Worm (Caenorhabditis elegans) whole organism, young adult: Measurements from ENCODE around the gene trxr-2.

Source experiments
- B0019.2 ChIP-seq: fragments of 200-800 bp; sonication (Bioruptor generic); conservative IDR thresholded peaks from 2 replicates; pipeline ENCODE4 v1.3.6; 2022; ENCODE audit warnings: missing genetic modification reagents, missing genetic modification characterization, missing compliant biosample characterization
- D2030.7 ChIP-seq: fragments of 200-800 bp; sonication (Bioruptor generic); IDR thresholded peaks from 2 replicates; pipeline ENCODE4 v1.3.6; 2022; ENCODE audit warnings: missing genetic modification reagents, missing genetic modification characterization, missing compliant biosample characterization
- F23B12.7 ChIP-seq: sonication (generic microtip); optimal IDR thresholded peaks from 2 replicates; lab custom pipeline; 2017; ENCODE audit warnings: missing genetic modification characterization, mild to moderate bottlenecking, missing compliant biosample characterization, antibody characterized with exemption, moderate library complexity; ENCODE audit not compliant: insufficient read depth
- F49E8.2 ChIP-seq: sonication (generic microtip); optimal IDR thresholded peaks from 3 replicates; lab custom pipeline; 2017; ENCODE audit warnings: missing genetic modification characterization, mild to moderate bottlenecking, missing compliant biosample characterization, antibody characterized with exemption, moderate library complexity; ENCODE audit not compliant: insufficient read depth
- F55B11.4 ChIP-seq: sonication (generic microtip); optimal IDR thresholded peaks from 2 replicates; lab custom pipeline; 2016; ENCODE audit warnings: missing compliant biosample characterization, missing genetic modification characterization, borderline replicate concordance; ENCODE audit not compliant: insufficient read depth
- F57C9.4 ChIP-seq: sonication (generic microtip); optimal IDR thresholded peaks from 2 replicates; lab custom pipeline; 2017; ENCODE audit warnings: mild to moderate bottlenecking, missing genetic modification characterization, missing compliant biosample characterization
- K11D2.4 ChIP-seq: fragments of 200-800 bp; sonication (Bioruptor generic); IDR thresholded peaks from 2 replicates; pipeline ENCODE4 v1.3.6; 2022; ENCODE audit warnings: missing genetic modification reagents, missing genetic modification characterization, missing compliant biosample characterization
- Y95B8A.8 ChIP-seq: fragments of 200-800 bp; sonication (Bioruptor generic); IDR thresholded peaks from 2 replicates; pipeline ENCODE4 v1.3.6; 2022; ENCODE audit warnings: missing genetic modification reagents, missing genetic modification characterization, missing compliant biosample characterization
- ZK185.1 ChIP-seq: sonication (generic microtip); optimal IDR thresholded peaks from 2 replicates; lab custom pipeline; 2016; ENCODE audit warnings: mild to moderate bottlenecking, missing genetic modification characterization, missing compliant biosample characterization; ENCODE audit not compliant: poor library complexity, severe bottlenecking
- akir-1 ChIP-seq: fragments of 200-800 bp; sonication (Bioruptor generic); optimal IDR thresholded peaks from 2 replicates; lab custom pipeline; 2018; ENCODE audit warnings: mild to moderate bottlenecking, missing genetic modification characterization, moderate library complexity, missing compliant biosample characterization
- aptf-3 ChIP-seq: fragments of 200-800 bp; sonication (Bioruptor generic); IDR thresholded peaks from 2 replicates; pipeline ENCODE4 v1.3.6; 2022; ENCODE audit warnings: missing genetic modification characterization, missing compliant biosample characterization
- ccch-3 ChIP-seq: fragments of 200-800 bp; sonication (Bioruptor generic); optimal IDR thresholded peaks from 2 replicates; lab custom pipeline; 2018; ENCODE audit warnings: mild to moderate bottlenecking, missing genetic modification characterization, missing compliant biosample characterization
- cebp-1 ChIP-seq, 2 experiments: fragments of 200-800 bp in 1 of 2; sonication (Bioruptor generic) in 1 of 2; sonication (generic microtip) in 1 of 2; IDR thresholded peaks in 1 of 2; optimal IDR thresholded peaks in 1 of 2; 2 replicates each; pipeline versions ENCODE4 v1.3.6 to Lab custom; 2017 to 2022; ENCODE audit warnings: missing compliant biosample characterization in 2 of 2, missing genetic modification characterization in 2 of 2, mild to moderate bottlenecking in 1 of 2, missing genetic modification reagents in 1 of 2, moderate library complexity in 1 of 2
- cebp-2 ChIP-seq: fragments of 200-800 bp; sonication (Bioruptor generic); IDR thresholded peaks from 2 replicates; pipeline ENCODE4 v1.3.6; 2022; ENCODE audit warnings: missing genetic modification characterization, missing compliant biosample characterization
- ceh-58 ChIP-seq: fragments of 200-800 bp; sonication (Bioruptor generic); IDR thresholded peaks from 2 replicates; pipeline ENCODE4 v1.3.6; 2022; ENCODE audit warnings: missing genetic modification characterization, missing compliant biosample characterization
- ceh-91 ChIP-seq: fragments of 200-800 bp; sonication (Bioruptor generic); IDR thresholded peaks from 2 replicates; pipeline ENCODE4 v1.3.6; 2022; ENCODE audit warnings: missing genetic modification reagents, missing genetic modification characterization, missing compliant biosample characterization
- dpl-1 ChIP-seq: fragments of 150-350 bp; optimal IDR thresholded peaks from 2 replicates; lab custom pipeline; 2014; ENCODE audit warnings: missing biosample characterization, missing genetic modification reagents, missing genetic modification characterization
- egrh-3 ChIP-seq: fragments of 200-800 bp; sonication (Bioruptor generic); IDR thresholded peaks from 2 replicates; pipeline ENCODE4 v1.3.6; 2022; ENCODE audit warnings: missing genetic modification reagents, missing genetic modification characterization, missing compliant biosample characterization
- ekl-4 ChIP-seq: fragments of 200-800 bp; sonication (Bioruptor generic); IDR thresholded peaks from 2 replicates; pipeline ENCODE4 v1.3.6; 2022; ENCODE audit warnings: missing genetic modification reagents, missing genetic modification characterization, missing compliant biosample characterization
- ets-4 ChIP-seq: fragments of 200-800 bp; sonication (Bioruptor generic); optimal IDR thresholded peaks from 2 replicates; lab custom pipeline; 2018; ENCODE audit warnings: mild to moderate bottlenecking, missing genetic modification characterization, missing compliant biosample characterization
- him-1 ChIP-seq: sonication (generic microtip); optimal IDR thresholded peaks from 2 replicates; lab custom pipeline; 2016; ENCODE audit warnings: missing genotype, missing genetic modification reagents, missing genetic modification characterization, missing compliant biosample characterization
- hmg-1.2 ChIP-seq: fragments of 200-800 bp; sonication (Bioruptor generic); IDR thresholded peaks from 2 replicates; pipeline ENCODE4 v1.3.6; 2022; ENCODE audit warnings: missing genetic modification reagents, missing genetic modification characterization, missing compliant biosample characterization
- hrde-1 ChIP-seq: sonication (generic microtip); optimal IDR thresholded peaks from 2 replicates; lab custom pipeline; 2016; ENCODE audit warnings: missing genetic modification characterization, mild to moderate bottlenecking, missing compliant biosample characterization, moderate library complexity, missing genotype, missing genetic modification reagents, borderline replicate concordance
- let-526 ChIP-seq: fragments of 200-800 bp; sonication (Bioruptor generic); IDR thresholded peaks from 2 replicates; pipeline ENCODE4 v1.3.6; 2022; ENCODE audit warnings: missing genetic modification reagents, missing genetic modification characterization, missing compliant biosample characterization
- lin-40 ChIP-seq: sonication (generic microtip); optimal IDR thresholded peaks from 2 replicates; lab custom pipeline; 2016; ENCODE audit warnings: missing genetic modification characterization, mild to moderate bottlenecking, missing compliant biosample characterization, missing genotype, missing genetic modification reagents
- madf-10 ChIP-seq: sonication (generic microtip); optimal IDR thresholded peaks from 2 replicates; lab custom pipeline; 2016; ENCODE audit warnings: mild to moderate bottlenecking, missing genetic modification characterization, missing compliant biosample characterization
- mxl-1 ChIP-seq: sonication (generic microtip); optimal IDR thresholded peaks from 2 replicates; lab custom pipeline; 2016; ENCODE audit warnings: missing genetic modification characterization, missing compliant biosample characterization
- nfya-1 ChIP-seq: sonication (generic microtip); optimal IDR thresholded peaks from 2 replicates; lab custom pipeline; 2017; ENCODE audit warnings: antibody characterized with exemption, missing compliant biosample characterization, missing genetic modification characterization, borderline replicate concordance; ENCODE audit not compliant: insufficient read depth
- nfya-2 ChIP-seq: fragments of 200-800 bp; sonication (Bioruptor generic); IDR thresholded peaks from 2 replicates; pipeline ENCODE4 v1.3.6; 2022; ENCODE audit warnings: missing genetic modification reagents, missing genetic modification characterization, missing compliant biosample characterization
- nhr-120 ChIP-seq: fragments of 200-800 bp; sonication (Bioruptor generic); IDR thresholded peaks from 2 replicates; pipeline ENCODE4 v1.3.6; 2022; ENCODE audit warnings: missing genetic modification characterization, missing compliant biosample characterization
- rcor-1 ChIP-seq: fragments of 200-800 bp; sonication (Bioruptor generic); IDR thresholded peaks from 2 replicates; pipeline ENCODE4 v1.3.6; 2022; ENCODE audit warnings: missing genetic modification reagents, missing genetic modification characterization, missing compliant biosample characterization
- rec-8 ChIP-seq, 2 experiments: sonication (generic microtip); optimal IDR thresholded peaks; 2 replicates each; lab custom pipeline; 2016; ENCODE audit warnings: mild to moderate bottlenecking in 2 of 2, missing genetic modification characterization in 2 of 2, missing genetic modification reagents in 2 of 2, missing genotype in 2 of 2, missing biosample characterization in 1 of 2, missing compliant biosample characterization in 1 of 2, moderate library complexity in 1 of 2
- sdz-38 ChIP-seq: sonication (generic microtip); optimal IDR thresholded peaks from 2 replicates; lab custom pipeline; 2016; ENCODE audit warnings: missing genotype, missing genetic modification characterization, missing compliant biosample characterization
- sea-2 ChIP-seq: fragments of 200-800 bp; sonication (Bioruptor generic); IDR thresholded peaks from 2 replicates; pipeline ENCODE4 v1.3.6; 2022; ENCODE audit warnings: missing genetic modification characterization, missing compliant biosample characterization
- snpc-1.1 ChIP-seq: sonication (generic microtip); optimal IDR thresholded peaks from 2 replicates; lab custom pipeline; 2017; ENCODE audit warnings: missing genetic modification characterization, mild to moderate bottlenecking, missing compliant biosample characterization, antibody characterized with exemption, moderate library complexity, missing genotype, missing genetic modification reagents; ENCODE audit not compliant: insufficient read depth
- snpc-1.3 ChIP-seq: sonication (generic microtip); optimal IDR thresholded peaks from 2 replicates; lab custom pipeline; 2017; ENCODE audit warnings: missing genetic modification characterization, mild to moderate bottlenecking, missing compliant biosample characterization, antibody characterized with exemption, moderate library complexity, missing genotype, missing genetic modification reagents; ENCODE audit not compliant: insufficient read depth
- tlf-1 ChIP-seq: fragments of 200-800 bp; sonication (Bioruptor generic); optimal IDR thresholded peaks from 2 replicates; lab custom pipeline; 2018; ENCODE audit warnings: mild to moderate bottlenecking, missing genetic modification characterization, missing compliant biosample characterization
- ztf-25 ChIP-seq: fragments of 200-800 bp; sonication (Bioruptor generic); IDR thresholded peaks from 2 replicates; pipeline ENCODE4 v1.3.6; 2022; ENCODE audit warnings: missing genetic modification reagents, missing genetic modification characterization, missing compliant biosample characterization
- ztf-6 ChIP-seq: fragments of 200-800 bp; sonication (Bioruptor generic); IDR thresholded peaks from 2 replicates; pipeline ENCODE4 v1.3.6; 2022; ENCODE audit warnings: missing genetic modification reagents, missing genetic modification characterization, missing compliant biosample characterization

Gene trxr-2

DNA sequence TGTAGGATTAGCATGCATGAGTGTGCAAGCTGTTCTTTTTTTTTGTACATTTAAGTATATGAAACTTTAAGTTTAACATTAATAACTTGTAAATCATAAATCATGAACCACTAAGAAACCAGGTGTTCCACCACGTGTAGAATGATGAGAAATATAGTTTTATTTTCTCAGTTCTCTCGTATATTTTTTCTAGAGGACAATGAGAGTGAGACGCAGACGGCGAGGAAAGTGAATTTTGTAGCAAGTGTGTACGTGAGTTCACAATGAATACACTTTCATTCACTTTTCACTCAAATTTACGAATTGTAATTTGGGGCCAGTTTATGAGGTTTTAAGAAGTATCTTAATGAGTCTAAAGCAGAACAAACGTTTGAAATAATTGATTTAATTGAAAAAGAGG is 12.9 kb downstream of the trxr-2 start:
- no peak for TF ChIP-seq F23B12.7 (tag; lab: Kevin White, UChicago)

DNA sequence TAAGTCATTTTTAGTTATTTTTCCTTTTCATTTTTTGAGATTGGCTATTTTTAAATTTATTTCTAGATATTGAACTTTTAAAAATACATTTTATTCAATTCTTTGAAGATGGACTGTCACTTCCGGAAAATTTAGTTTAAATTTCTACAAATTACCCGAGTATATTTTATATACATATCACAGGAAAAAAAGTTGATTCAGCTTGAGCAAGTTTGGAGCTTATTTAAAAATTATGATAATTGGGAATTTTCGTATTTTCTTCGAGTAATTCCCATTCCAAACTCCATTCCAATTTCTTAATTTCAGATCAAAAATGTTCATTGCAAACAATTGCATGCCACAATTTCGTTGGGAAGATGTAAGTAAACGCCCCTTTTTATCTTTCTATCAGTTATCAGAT is 16.2 kb downstream of the trxr-2 start, which contains the start of gene arrd-15:
TSS of gene arrd-15 (plus strand) at position 301 of the 400 bp plus-strand sequence.
- TF ChIP-seq nfya-2: no peak
- no peak for TF ChIP-seq F57C9.4
- no peak for TF ChIP-seq snpc-1.3 (tag; lab: Kevin White, UChicago)
- TF ChIP-seq akir-1 (GFP tag; lab: Kevin White, UChicago): no peak
- TF ChIP-seq ceh-58 (GFP tag; lab: Robert Waterston, UW): no peak
- no peak for TF ChIP-seq cebp-1 (GFP tag; IDR thresholded peaks at IDR 0.05; lab: Robert Waterston, UW)
- TF ChIP-seq cebp-1 (tag; optimal IDR thresholded peaks at IDR 0.05; lab: Kevin White, UChicago): no peak
- TF ChIP-seq hmg-1.2: no peak
- no peak for TF ChIP-seq ztf-6 (GFP tag; lab: Robert Waterston, UW)
- TF ChIP-seq rec-8 (tag; optimal IDR thresholded peaks at IDR 0.05; lab: Kevin White, UChicago): no peak
- TF ChIP-seq hrde-1 (tag; lab: Kevin White, UChicago): no peak
- TF ChIP-seq ZK185.1: no peak
- no peak for TF ChIP-seq nfya-1 (tag; lab: Kevin White, UChicago)
- no peak for TF ChIP-seq B0019.2 (GFP tag; lab: Robert Waterston, UW)
- no peak for TF ChIP-seq ztf-25 (GFP tag; lab: Robert Waterston, UW)
- no peak for TF ChIP-seq rcor-1

DNA sequence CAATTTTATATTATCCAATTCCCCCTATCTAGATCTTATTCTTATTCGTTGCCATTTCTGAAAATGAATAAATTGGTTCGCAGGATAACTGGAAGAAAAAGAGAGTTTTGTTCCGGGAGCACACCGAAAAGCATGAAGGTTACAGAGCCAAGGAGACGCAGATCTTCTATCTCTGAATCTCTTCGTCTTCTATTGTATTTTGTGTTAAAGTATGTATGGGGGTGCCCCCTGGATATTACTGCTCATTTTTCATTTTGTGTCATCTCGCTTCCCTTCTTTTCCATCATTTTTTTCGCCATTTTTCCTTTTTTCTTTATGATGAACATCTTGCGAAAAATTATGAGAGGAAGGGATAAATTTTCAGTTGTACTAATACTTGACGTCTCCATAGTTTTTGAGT is 20.1 kb downstream of the trxr-2 start:
- no peak for TF ChIP-seq lin-40 (tag; lab: Kevin White, UChicago)
- no peak for TF ChIP-seq F23B12.7 (tag; lab: Kevin White, UChicago)

- no peak for TF ChIP-seq tlf-1 (GFP tag; lab: Kevin White, UChicago)
- TF ChIP-seq ets-4 (GFP tag; lab: Kevin White, UChicago): no peak
- TF ChIP-seq sdz-38 (tag; lab: Kevin White, UChicago): no peak
- TF ChIP-seq, all 124 proteins: peak for 0
Observed at ce11 chrIII:8934378-8934777, 20.8 kb downstream of the trxr-2 start.

- peak; percentile 35 for TF ChIP-seq snpc-1.1
- TF ChIP-seq nhr-120 (GFP tag; lab: Robert Waterston, UW): peak; percentile 85; the same call in 1 of the 2 replicates
- TF ChIP-seq nfya-1 (tag; lab: Kevin White, UChicago): no peak
- TF ChIP-seq dpl-1 (GFP tag; lab: Kevin White, UChicago): no peak
- no peak for TF ChIP-seq sea-2 (GFP tag; lab: Robert Waterston, UW)
- TF ChIP-seq egrh-3 (GFP tag; lab: Robert Waterston, UW): no peak; the same call in 1 of the 2 replicates
- no peak for TF ChIP-seq aptf-3 (GFP tag; lab: Robert Waterston, UW)
- TF ChIP-seq mxl-1 (tag; lab: Kevin White, UChicago): peak; percentile 67
- TF ChIP-seq F55B11.4 (tag; lab: Kevin White, UChicago): no peak
- no peak for TF ChIP-seq sdz-38 (tag; lab: Kevin White, UChicago)
- TF ChIP-seq ceh-91: peak; percentile 64
- TF ChIP-seq madf-10 (tag; lab: Kevin White, UChicago): peak; percentile 81
- peak; percentile 76; the same call in 1 of the 2 replicates for TF ChIP-seq ekl-4 (GFP tag; lab: Robert Waterston, UW)
- 0 out of 2 replicates have a peak, but pooled peaks have one; percentile 55 for TF ChIP-seq Y95B8A.8 (GFP tag; lab: Robert Waterston, UW)
- TF ChIP-seq K11D2.4 (GFP tag; lab: Robert Waterston, UW): no peak; the same call in 1 of the 2 replicates
- peak; percentile 58 for TF ChIP-seq F49E8.2 (tag; lab: Kevin White, UChicago)
- TF ChIP-seq let-526 (GFP tag; lab: Robert Waterston, UW): peak; percentile 68; the same call in 1 of the 2 replicates
- TF ChIP-seq D2030.7 (GFP tag; lab: Robert Waterston, UW): peak; percentile 80
- peak; percentile 97 for TF ChIP-seq him-1 (tag; lab: Kevin White, UChicago)
- TF ChIP-seq ccch-3 (GFP tag; lab: Kevin White, UChicago): no peak
- no peak for TF ChIP-seq cebp-2 (GFP tag; lab: Robert Waterston, UW)
- TF ChIP-seq ztf-25 (GFP tag; lab: Robert Waterston, UW): peak; percentile 84; the same call in 1 of the 2 replicates
Observed at ce11 chrIII:8937571-8937970, 24.0 kb downstream of the trxr-2 start.
